Fruit fly (Drosophila melanogaster): ENCODE measurements around the gene CG14269.

CG14269 gene

dm6 chrX:3394144-3394543 is 41.5 kb downstream of the CG14269 start:
- no peak for TF ChIP-seq topi (GFP tag; optimal IDR thresholded peaks at IDR 0.05)

dm6 chrX:3389861-3390260 is 45.7 kb downstream of the CG14269 start:
- TF ChIP-seq cyc (GFP tag; optimal IDR thresholded peaks at IDR 0.05) (no peak), Hr4 (GFP tag; optimal IDR thresholded peaks at IDR 0.05) (peak; percentile 20), lz (GFP tag; optimal IDR thresholded peaks at IDR 0.05) (peak; percentile 17), acj6 (GFP tag; optimal IDR thresholded peaks at IDR 0.05) (peak; percentile 24), Eip78C (GFP tag) (peak; percentile 89), Blimp-1 (GFP tag; optimal IDR thresholded peaks at IDR 0.05) (no peak), topi (GFP tag; optimal IDR thresholded peaks at IDR 0.05) (peak; percentile 44), CG10669 (GFP tag; optimal IDR thresholded peaks at IDR 0.05) (peak; percentile 18), Met (GFP tag; optimal IDR thresholded peaks at IDR 0.05) (peak; percentile 33), vri (GFP tag; optimal IDR thresholded peaks at IDR 0.05) (peak; percentile 28), fkh (GFP tag; optimal IDR thresholded peaks at IDR 0.05) (no peak), CG6792 (GFP tag; optimal IDR thresholded peaks at IDR 0.05) (peak; percentile 9), svp (GFP tag) (peak; percentile 66), CG8632 (GFP tag; optimal IDR thresholded peaks at IDR 0.05) (peak; percentile 21), pdm3 (GFP tag; optimal IDR thresholded peaks at IDR 0.05) (peak; percentile 43), Sox14 (GFP tag; optimal IDR thresholded peaks at IDR 0.05) (peak; percentile 17), CG31627 (GFP tag; optimal IDR thresholded peaks at IDR 0.05) (peak; percentile 26), dac (GFP tag; optimal IDR thresholded peaks at IDR 0.05) (no peak), CG10631 (GFP tag; optimal IDR thresholded peaks at IDR 0.05) (no peak), CG1621 (tag; optimal IDR thresholded peaks at IDR 0.05) (no peak), spab (GFP tag; optimal IDR thresholded peaks at IDR 0.05) (no peak), Sox102F (GFP tag; optimal IDR thresholded peaks at IDR 0.05) (peak; percentile 25), Eip75B (GFP tag; optimal IDR thresholded peaks at IDR 0.05) (peak; percentile 24), CG15336 (GFP tag; IDR thresholded peaks at IDR 0.05) (no peak), Hr39 (GFP tag; optimal IDR thresholded peaks at IDR 0.05) (peak; percentile 37), CG3032 (tag; optimal IDR thresholded peaks at IDR 0.05) (no peak), CG8319 (GFP tag; optimal IDR thresholded peaks at IDR 0.05) (no peak), esn (GFP tag; optimal IDR thresholded peaks at IDR 0.05) (peak; percentile 34), OdsH (GFP tag; optimal IDR thresholded peaks at IDR 0.05) (peak; percentile 18), Ets96B (tag; optimal IDR thresholded peaks at IDR 0.05) (no peak), CG7368 (GFP tag; optimal IDR thresholded peaks at IDR 0.05) (peak; percentile 36), CG8119 (GFP tag; IDR thresholded peaks at IDR 0.05) (0 out of 3 replicates have a peak, but pooled peaks have one; percentile 22), achi (GFP tag; optimal IDR thresholded peaks at IDR 0.05) (peak; percentile 17), CG3919 (GFP tag; optimal IDR thresholded peaks at IDR 0.05) (peak; percentile 16), CG34406 (GFP tag; optimal IDR thresholded peaks at IDR 0.05) (peak; percentile 54), eg (GFP tag; IDR thresholded peaks at IDR 0.05) (no peak), net (GFP tag; optimal IDR thresholded peaks at IDR 0.05) (peak; percentile 36), CG6276 (GFP tag; optimal IDR thresholded peaks at IDR 0.05) (no peak), Smox (GFP tag; optimal IDR thresholded peaks at IDR 0.05) (peak; percentile 48)
